Worm (Caenorhabditis elegans) whole organism, mixed stage, embryonic: ENCODE measurements around the gene npr-39.

ENCODE experiments used
- M03D4.4 ChIP-seq: sonication (generic microtip); optimal IDR thresholded peaks from 2 replicates; lab custom pipeline; 2017; ENCODE audit warnings: mild to moderate bottlenecking, missing genetic modification characterization, missing compliant biosample characterization
- bed-3 ChIP-seq: fragments of 200-800 bp; sonication (Bioruptor generic); optimal IDR thresholded peaks from 3 replicates; lab custom pipeline; 2018; ENCODE audit warnings: mild to moderate bottlenecking, missing genetic modification characterization, moderate library complexity, missing compliant biosample characterization
- blmp-1 ChIP-seq: fragments of 150-350 bp; optimal IDR thresholded peaks from 2 replicates; lab custom pipeline; 2014; ENCODE audit warnings: missing biosample characterization, missing genetic modification characterization
- ceh-39 ChIP-seq: fragments of 150-350 bp; optimal IDR thresholded peaks from 2 replicates; lab custom pipeline; 2014; ENCODE audit warnings: missing biosample characterization, missing genetic modification characterization
- ceh-43 ChIP-seq: fragments of 200-800 bp; sonication (Bioruptor generic); optimal IDR thresholded peaks from 2 replicates; lab custom pipeline; 2018; ENCODE audit warnings: mild to moderate bottlenecking, missing genetic modification characterization, moderate library complexity, missing compliant biosample characterization
- ceh-83 ChIP-seq: fragments of 200-800 bp; sonication (Bioruptor generic); optimal IDR thresholded peaks from 2 replicates; lab custom pipeline; 2018; ENCODE audit warnings: mild to moderate bottlenecking, missing genetic modification characterization, missing compliant biosample characterization
- ces-1 ChIP-seq: fragments of 150-350 bp; optimal IDR thresholded peaks from 2 replicates; lab custom pipeline; 2014; ENCODE audit warnings: missing biosample characterization, missing genetic modification reagents, missing genetic modification characterization
- cnd-1 ChIP-seq: fragments of 200-800 bp; sonication (Bioruptor generic); optimal IDR thresholded peaks from 2 replicates; lab custom pipeline; 2018; ENCODE audit warnings: mild to moderate bottlenecking, missing genetic modification characterization, missing compliant biosample characterization
- drap-1 ChIP-seq: fragments of 200-800 bp; sonication (Bioruptor generic); optimal IDR thresholded peaks from 3 replicates; lab custom pipeline; 2018; ENCODE audit warnings: mild to moderate bottlenecking, missing genetic modification characterization, missing compliant biosample characterization
- elt-3 ChIP-seq: fragments of 150-350 bp; optimal IDR thresholded peaks from 2 replicates; lab custom pipeline; 2014; ENCODE audit warnings: missing biosample characterization, missing genetic modification characterization
- flh-1 ChIP-seq: fragments of 200-800 bp; sonication (Bioruptor generic); optimal IDR thresholded peaks from 2 replicates; lab custom pipeline; 2018; ENCODE audit warnings: mild to moderate bottlenecking, missing genetic modification characterization, moderate library complexity, missing compliant biosample characterization
- ham-2 ChIP-seq: fragments of 200-800 bp; sonication (Bioruptor generic); optimal IDR thresholded peaks from 2 replicates; lab custom pipeline; 2018; ENCODE audit warnings: mild to moderate bottlenecking, missing genetic modification characterization, missing compliant biosample characterization
- hlh-1 ChIP-seq: fragments of 150-350 bp; optimal IDR thresholded peaks from 2 replicates; lab custom pipeline; 2014; ENCODE audit warnings: missing biosample characterization, missing genetic modification reagents, missing genetic modification characterization
- lin-13 ChIP-seq: fragments of 150-350 bp; optimal IDR thresholded peaks from 2 replicates; lab custom pipeline; 2014; ENCODE audit warnings: missing biosample characterization, missing genetic modification characterization
- lsy-2 ChIP-seq: fragments of 150-350 bp; optimal IDR thresholded peaks from 2 replicates; lab custom pipeline; 2014; ENCODE audit warnings: missing biosample characterization, missing genetic modification characterization
- mab-5 ChIP-seq: fragments of 150-350 bp; optimal IDR thresholded peaks from 2 replicates; lab custom pipeline; 2014; ENCODE audit warnings: missing biosample characterization, missing genetic modification characterization
- mep-1 ChIP-seq: fragments of 150-350 bp; optimal IDR thresholded peaks from 2 replicates; lab custom pipeline; 2017; ENCODE audit warnings: missing biosample characterization, missing genetic modification reagents, missing genetic modification characterization, inconsistent platforms
- mls-2 ChIP-seq: sonication (generic microtip); optimal IDR thresholded peaks from 2 replicates; lab custom pipeline; 2016; ENCODE audit warnings: mild to moderate bottlenecking, missing genetic modification characterization, moderate library complexity, missing compliant biosample characterization
- nhr-12 ChIP-seq: fragments of 150-350 bp; optimal IDR thresholded peaks from 2 replicates; lab custom pipeline; 2014; ENCODE audit warnings: missing biosample characterization, missing genetic modification characterization
- nhr-2 ChIP-seq: fragments of 150-350 bp; optimal IDR thresholded peaks from 2 replicates; lab custom pipeline; 2014; ENCODE audit warnings: missing biosample characterization, missing genetic modification characterization
- nhr-237 ChIP-seq: fragments of 150-350 bp; optimal IDR thresholded peaks from 2 replicates; lab custom pipeline; 2014; ENCODE audit warnings: missing biosample characterization, missing genetic modification characterization
- nhr-28 ChIP-seq: fragments of 150-350 bp; optimal IDR thresholded peaks from 2 replicates; lab custom pipeline; 2014; ENCODE audit warnings: missing biosample characterization, missing genetic modification characterization
- nhr-76 ChIP-seq: sonication (generic microtip); optimal IDR thresholded peaks from 2 replicates; lab custom pipeline; 2017; ENCODE audit warnings: missing biosample characterization, missing genetic modification characterization
- pha-4 ChIP-seq: fragments of 150-350 bp; optimal IDR thresholded peaks from 2 replicates; lab custom pipeline; 2018; ENCODE audit warnings: missing biosample characterization, missing genetic modification reagents, missing genetic modification characterization
- sem-2 ChIP-seq: fragments of 200-800 bp; sonication (Bioruptor generic); optimal IDR thresholded peaks from 2 replicates; lab custom pipeline; 2018; ENCODE audit warnings: mild to moderate bottlenecking, missing genetic modification characterization, missing compliant biosample characterization
- snpc-4 ChIP-seq: fragments of 150-350 bp; optimal IDR thresholded peaks from 2 replicates; lab custom pipeline; 2014; ENCODE audit warnings: missing biosample characterization, missing genetic modification characterization
- tbx-8 ChIP-seq: fragments of 200-800 bp; sonication (Bioruptor generic); optimal IDR thresholded peaks from 2 replicates; lab custom pipeline; 2018; ENCODE audit warnings: mild to moderate bottlenecking, missing genetic modification characterization, moderate library complexity, missing compliant biosample characterization
- unc-120 ChIP-seq: sonication (generic microtip); optimal IDR thresholded peaks from 2 replicates; lab custom pipeline; 2017; ENCODE audit warnings: missing genetic modification characterization, missing compliant biosample characterization; ENCODE audit not compliant: poor library complexity, severe bottlenecking
- unc-39 ChIP-seq: fragments of 150-350 bp; optimal IDR thresholded peaks from 2 replicates; lab custom pipeline; 2014; ENCODE audit warnings: missing biosample characterization, missing genetic modification characterization
- unc-62 ChIP-seq: fragments of 150-350 bp; optimal IDR thresholded peaks from 2 replicates; lab custom pipeline; 2014; ENCODE audit warnings: missing biosample characterization, missing genetic modification reagents, missing genetic modification characterization
- zip-8 ChIP-seq: fragments of 150-350 bp; optimal IDR thresholded peaks from 2 replicates; lab custom pipeline; 2014; ENCODE audit warnings: missing biosample characterization, missing genetic modification characterization
- ztf-11 ChIP-seq: fragments of 150-350 bp; optimal IDR thresholded peaks from 2 replicates; lab custom pipeline; 2014; ENCODE audit warnings: missing biosample characterization, missing genetic modification characterization

The npr-39 gene

ce11 chrV:10066769-10067168, at the start of gene npr-39:
Gene npr-39, plus strand, starts transcription at chrV:10067069.
- TF ChIP-seq tbx-8 (GFP tag; lab: Kevin White, UChicago), result no peak
- TF ChIP-seq lsy-2 (tag; lab: Kevin White, UChicago), result no peak
- TF ChIP-seq flh-1 (GFP tag; lab: Kevin White, UChicago), result no peak
- no peak for TF ChIP-seq snpc-4 (tag; lab: Kevin White, UChicago)
- no peak for TF ChIP-seq M03D4.4 (tag; lab: Kevin White, UChicago)
- no peak for TF ChIP-seq ham-2 (GFP tag; lab: Kevin White, UChicago)
- TF ChIP-seq cnd-1 (tag; lab: Kevin White, UChicago), result no peak
- no peak for TF ChIP-seq ztf-11 (tag; lab: Kevin White, UChicago)
- no peak for TF ChIP-seq mab-5 (tag; lab: Kevin White, UChicago)
- TF ChIP-seq ceh-39 (tag; lab: Kevin White, UChicago), result no peak
- TF ChIP-seq bed-3, result no peak

- TF ChIP-seq zip-8 (tag; lab: Kevin White, UChicago) (no peak), ces-1 (no peak), hlh-1 (no peak), mab-5 (tag; lab: Kevin White, UChicago) (no peak), cnd-1 (tag; lab: Kevin White, UChicago) (no peak), bed-3 (no peak), sem-2 (GFP tag; lab: Kevin White, UChicago) (no peak), ceh-43 (GFP tag; lab: Kevin White, UChicago) (no peak), ztf-11 (tag; lab: Kevin White, UChicago) (no peak), lsy-2 (tag; lab: Kevin White, UChicago) (no peak)
These were observed 48.6 kb upstream of the npr-39 start for ce11 chrV:10018291-10018690.

ce11 chrV:10019083-10019624, 47.7 kb upstream of the npr-39 start:
- TF ChIP-seq drap-1 (GFP tag; lab: Kevin White, UChicago) (no peak), unc-39 (tag; lab: Kevin White, UChicago) (no peak), nhr-76 (no peak), blmp-1 (tag; lab: Kevin White, UChicago) (no peak), mls-2 (no peak), unc-62 (GFP tag; lab: Kevin White, UChicago) (no peak), nhr-2 (tag; lab: Kevin White, UChicago) (no peak), lsy-2 (tag; lab: Kevin White, UChicago) (no peak), sem-2 (GFP tag; lab: Kevin White, UChicago) (no peak), ces-1 (no peak), ceh-83 (GFP tag; lab: Kevin White, UChicago) (no peak), lin-13 (tag; lab: Kevin White, UChicago) (no peak), tbx-8 (GFP tag; lab: Kevin White, UChicago) (no peak), mab-5 (tag; lab: Kevin White, UChicago) (no peak), bed-3 (no peak), nhr-12 (no peak)

- TF ChIP-seq zip-8 (tag; lab: Kevin White, UChicago), result no peak
- no peak for TF ChIP-seq pha-4
- TF ChIP-seq M03D4.4 (tag; lab: Kevin White, UChicago), result no peak
- TF ChIP-seq cnd-1 (tag; lab: Kevin White, UChicago), result no peak
These were observed 46.9 kb upstream of the npr-39 start for ce11 chrV:10019934-10020333.

- TF ChIP-seq elt-3 (tag; lab: Kevin White, UChicago) (no peak), unc-120 (tag; lab: Kevin White, UChicago) (no peak), nhr-28 (tag; lab: Kevin White, UChicago) (no peak), cnd-1 (tag; lab: Kevin White, UChicago) (no peak)
These were observed 43.8 kb upstream of the npr-39 start for ce11 chrV:10023062-10023536.

ce11 chrV:10030992-10031383, 35.9 kb upstream of the npr-39 start, which contains the start of gene acl-2:
Gene acl-2, minus strand, starts transcription at chrV:10031092.
- TF ChIP-seq nhr-237 (tag; lab: Kevin White, UChicago), result no peak
- TF ChIP-seq unc-120 (tag; lab: Kevin White, UChicago), result no peak
- no peak for TF ChIP-seq lsy-2 (tag; lab: Kevin White, UChicago)
- TF ChIP-seq zip-8 (tag; lab: Kevin White, UChicago), result no peak
- no peak for TF ChIP-seq unc-39 (tag; lab: Kevin White, UChicago)
- no peak for TF ChIP-seq bed-3
- no peak for TF ChIP-seq mep-1
- TF ChIP-seq blmp-1 (tag; lab: Kevin White, UChicago), result no peak
- TF ChIP-seq sem-2 (GFP tag; lab: Kevin White, UChicago), result no peak
- TF ChIP-seq drap-1 (GFP tag; lab: Kevin White, UChicago), result no peak
- TF ChIP-seq unc-62 (GFP tag; lab: Kevin White, UChicago), result no peak
- TF ChIP-seq M03D4.4 (tag; lab: Kevin White, UChicago), result no peak
- TF ChIP-seq snpc-4 (tag; lab: Kevin White, UChicago), result no peak
- TF ChIP-seq pha-4, result no peak
- no peak for TF ChIP-seq ztf-11 (tag; lab: Kevin White, UChicago)
- no peak for TF ChIP-seq hlh-1
